Fruit fly (Drosophila melanogaster) whole organism, larva: ENCODE data around the gene Dim1.

Experiments
- noc ChIP-seq: fragments of 200-800 bp; sonication (Bioruptor generic); optimal IDR thresholded peaks from 3 replicates; lab custom pipeline; 2019; ENCODE audit warnings: missing biosample characterization, mild to moderate bottlenecking, missing genetic modification characterization, moderate library complexity

The Dim1 gene

DNA sequence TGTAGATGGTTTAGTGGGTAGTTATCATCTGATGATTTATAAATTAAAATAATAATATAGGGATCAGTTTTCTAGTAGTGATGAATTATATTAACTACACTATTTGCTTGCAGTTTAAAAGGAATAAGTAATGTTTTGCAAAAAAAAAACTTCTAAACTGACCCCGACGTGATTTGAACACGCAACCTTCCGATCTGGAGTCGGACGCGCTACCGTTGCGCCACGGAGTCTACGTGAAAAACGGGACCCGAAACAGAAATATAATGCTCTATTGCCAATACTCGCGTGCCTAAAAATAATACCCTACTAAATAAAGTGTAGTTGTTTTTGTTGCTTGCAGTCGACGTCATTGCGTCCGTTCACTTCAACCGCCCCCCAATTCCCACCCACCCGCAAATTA lies 15.8 kb downstream of the Dim1 start:
- no peak for TF ChIP-seq noc (tag; lab: Kevin White, UChicago)

- TF ChIP-seq noc (tag; lab: Kevin White, UChicago), result no peak
Measured at dm6 chr2L:4422154-4422553, 19.1 kb downstream of the Dim1 start.

DNA sequence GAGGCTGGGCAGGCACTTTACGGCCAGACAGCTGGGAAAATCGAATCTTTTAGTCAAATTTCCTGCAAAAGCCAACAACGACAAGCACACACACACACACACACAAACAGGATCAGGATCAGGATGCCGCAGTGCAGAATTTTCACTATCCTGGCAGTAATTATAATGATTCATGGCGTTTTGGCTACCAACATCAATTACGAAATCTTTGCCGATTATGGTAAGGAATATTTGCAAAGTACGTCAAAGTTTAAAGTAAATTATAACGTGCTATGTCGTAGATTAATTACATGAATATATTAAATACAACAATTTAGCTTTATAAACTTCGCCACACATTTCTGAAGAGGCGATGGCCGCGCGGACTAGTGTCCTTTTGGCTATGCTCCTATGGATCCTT lies 30.6 kb downstream of the Dim1 start, which contains the start of the genes CG34177 and CG34178:
TSS of gene CG34177 (plus strand) at position 301 of the 400 bp plus-strand sequence.
TSS of gene CG34178 (plus strand) at position 301 of the 400 bp plus-strand sequence.
- no peak for TF ChIP-seq noc (tag; lab: Kevin White, UChicago)

dm6 chr2L:4437487-4437886 lies 34.4 kb downstream of the Dim1 start, which contains the start of gene CG43056:
Gene CG43056 (plus strand): TSS chr2L:4437787.
- no peak for TF ChIP-seq noc (tag; lab: Kevin White, UChicago)

DNA sequence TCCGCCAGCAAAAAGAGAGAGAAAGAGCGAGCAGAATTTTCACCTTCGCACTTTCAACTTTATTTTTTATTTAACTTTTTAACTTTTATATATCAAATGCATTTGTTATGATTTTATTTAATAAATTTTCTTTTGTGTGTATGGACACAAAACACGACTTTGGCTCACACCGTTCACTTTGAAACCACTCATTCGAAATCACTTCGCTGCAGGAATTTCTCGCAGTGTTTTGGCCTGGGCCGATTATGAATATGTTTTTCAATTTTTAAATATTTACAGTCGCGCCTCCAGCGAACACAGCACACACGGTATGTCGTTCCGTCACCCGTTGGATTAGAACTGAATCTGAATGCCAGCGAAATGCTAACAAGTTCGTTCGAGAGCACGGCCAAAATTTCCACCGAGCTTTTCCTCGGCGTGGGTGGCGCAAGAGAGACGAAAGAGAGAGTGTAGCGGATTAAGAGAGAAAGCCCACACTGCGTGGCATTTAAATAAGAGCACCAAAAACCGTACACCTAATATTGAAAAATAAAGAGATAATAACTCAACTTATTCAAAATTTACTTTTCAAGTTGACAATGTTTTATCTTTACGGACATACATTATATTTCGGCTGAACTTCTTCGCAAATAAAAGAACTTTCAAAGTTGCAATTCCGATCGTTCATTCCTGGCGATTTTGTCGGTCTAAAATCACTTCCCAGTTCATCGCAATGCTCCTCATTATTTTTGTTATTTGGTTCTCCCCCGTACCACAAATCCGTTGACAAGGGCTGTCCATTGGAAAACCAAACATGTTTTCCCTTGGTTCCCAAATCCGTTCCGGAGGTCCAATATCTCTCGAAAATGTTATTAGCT lies 38.1 kb downstream of the Dim1 start, which contains the start of gene CG15431:
TSS of gene CG15431 (minus strand) at position 402 of the 857 bp plus-strand sequence.
- no peak for TF ChIP-seq noc (tag; lab: Kevin White, UChicago)

- no peak for TF ChIP-seq noc (tag; lab: Kevin White, UChicago)
Measured at dm6 chr2L:4442010-4442587, 39.0 kb downstream of the Dim1 start, which contains the start of the genes Sfp24F and CG15432. Gene Sfp24F (minus strand): TSS chr2L:4442060. Gene CG15432 (plus strand): TSS chr2L:4442320.

DNA sequence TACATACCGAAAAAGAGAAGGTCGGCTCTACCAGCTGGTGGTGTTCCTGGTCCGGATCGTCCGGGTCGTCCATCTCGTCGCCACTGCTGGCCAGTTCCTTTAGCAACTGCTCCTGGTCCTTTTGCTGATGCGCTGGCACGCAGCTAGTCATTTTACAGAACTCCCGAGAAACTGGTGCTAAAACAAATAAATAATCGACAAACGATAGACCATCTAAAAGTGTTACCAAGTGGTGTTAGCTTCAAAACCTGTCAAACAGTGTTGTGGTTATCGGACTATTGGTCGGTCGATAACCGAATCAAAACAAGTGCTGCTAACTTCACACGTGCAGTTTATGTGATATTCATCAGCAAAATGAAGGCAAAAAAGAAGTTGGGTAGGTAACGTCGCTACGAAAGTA lies 41.4 kb downstream of the Dim1 start, which contains the start of the genes morgue and Elp3:
TSS of gene morgue (minus strand) at position 224 of the 400 bp plus-strand sequence.
TSS of gene Elp3 (plus strand) at position 276 of the 400 bp plus-strand sequence.
- no peak for TF ChIP-seq noc (tag; lab: Kevin White, UChicago)

dm6 chr2L:4448582-4449016 lies 45.5 kb downstream of the Dim1 start, which contains the start of gene MFS18:
Gene MFS18 (minus strand): TSS chr2L:4448635.
- TF ChIP-seq noc (tag; lab: Kevin White, UChicago), result peak; percentile 91

- TF ChIP-seq noc (tag; lab: Kevin White, UChicago), result no peak
Measured at dm6 chr2L:4452798-4453197, 49.7 kb downstream of the Dim1 start, which contains the start of gene CG15439. Gene CG15439 (minus strand): TSS chr2L:4453038.
